Worm (Caenorhabditis elegans): ENCODE data around the gene tbc-9.

ce11 chrIV:13521785-13522184 is 19.1 kb upstream of the tbc-9 start, which contains the start of gene dcap-2:
- TF ChIP-seq egl-27 (tag; optimal IDR thresholded peaks at IDR 0.05), result no peak
- no peak for TF ChIP-seq nhr-28 (tag; optimal IDR thresholded peaks at IDR 0.05)
- TF ChIP-seq ces-1 (GFP tag; optimal IDR thresholded peaks at IDR 0.05), result no peak
- no peak for TF ChIP-seq unc-62 (GFP tag; optimal IDR thresholded peaks at IDR 0.05)
- peak in 1 of 2 experiments; percentile 49 for TF ChIP-seq lsy-2 (tag; optimal IDR thresholded peaks at IDR 0.05)
- no peak for TF ChIP-seq C34B4.2 (tag; optimal IDR thresholded peaks at IDR 0.05)
- no peak for TF ChIP-seq zag-1 (tag; optimal IDR thresholded peaks at IDR 0.05)
- no peak for TF ChIP-seq Y116A8C.19 (tag; optimal IDR thresholded peaks at IDR 0.05; ENCODE audit: borderline replicate concordance)
- no peak for TF ChIP-seq elt-3 (tag; optimal IDR thresholded peaks at IDR 0.05)
- no peak for TF ChIP-seq aly-2 (tag; optimal IDR thresholded peaks at IDR 0.05)
- TF ChIP-seq unc-130 (tag; optimal IDR thresholded peaks at IDR 0.05), result no peak
